Fruit fly (Drosophila melanogaster): ENCODE data around the gene CG13613.

CG13613 gene

dm6 chr3R:24357698-24358097 is 7.7 kb upstream of the CG13613 start, which contains the start of gene Golgin84:
TSS of gene Golgin84 (minus strand) at chr3R:24357938.
- TF ChIP-seq CG8478 (optimal IDR thresholded peaks at IDR 0.05): no peak
- TF ChIP-seq EcR (GFP tag; optimal IDR thresholded peaks at IDR 0.05): no peak
- TF ChIP-seq usp (GFP tag; optimal IDR thresholded peaks at IDR 0.05): no peak
- no peak for TF ChIP-seq Dll (optimal IDR thresholded peaks at IDR 0.05)
- no peak for TF ChIP-seq psq (optimal IDR thresholded peaks at IDR 0.05)
- no peak for TF ChIP-seq pan (optimal IDR thresholded peaks at IDR 0.05)

dm6 chr3R:24359957-24360356 is 5.4 kb upstream of the CG13613 start, which contains the start of gene CG18528:
TSS of gene CG18528 (minus strand) at chr3R:24360144.
- TF ChIP-seq usp (GFP tag; optimal IDR thresholded peaks at IDR 0.05): no peak
- no peak for TF ChIP-seq Dll (optimal IDR thresholded peaks at IDR 0.05)
- no peak for TF ChIP-seq CG8478 (optimal IDR thresholded peaks at IDR 0.05)

dm6 chr3R:24361583-24361982 is 3.8 kb upstream of the CG13613 start, which contains the start of the genes CG5762 and CG33339:
TSS of gene CG5762 (minus strand) at chr3R:24361683.
TSS of gene CG33339 (plus strand) at chr3R:24361847.
- no peak for TF ChIP-seq Dll (optimal IDR thresholded peaks at IDR 0.05)
- TF ChIP-seq EcR (GFP tag; optimal IDR thresholded peaks at IDR 0.05): no peak
- TF ChIP-seq CG8478 (optimal IDR thresholded peaks at IDR 0.05): no peak
- TF ChIP-seq usp (GFP tag; optimal IDR thresholded peaks at IDR 0.05): no peak
- no peak for TF ChIP-seq pan (optimal IDR thresholded peaks at IDR 0.05)
- no peak for TF ChIP-seq psq (optimal IDR thresholded peaks at IDR 0.05)

dm6 chr3R:24362838-24363237 is 2.5 kb upstream of the CG13613 start, which contains the start of gene CG33340:
TSS of gene CG33340 (plus strand) at chr3R:24363138.
- no peak for TF ChIP-seq EcR (GFP tag; optimal IDR thresholded peaks at IDR 0.05)
- no peak for TF ChIP-seq pan (optimal IDR thresholded peaks at IDR 0.05)
- no peak for TF ChIP-seq CG8478 (optimal IDR thresholded peaks at IDR 0.05)

dm6 chr3R:24367120-24367519 is 1.8 kb downstream of the CG13613 start, which contains the start of gene CG42811:
TSS of gene CG42811 (minus strand) at chr3R:24367220.
- TF ChIP-seq usp (GFP tag; optimal IDR thresholded peaks at IDR 0.05): no peak
- TF ChIP-seq CG8478 (optimal IDR thresholded peaks at IDR 0.05): no peak
- no peak for TF ChIP-seq Dll (optimal IDR thresholded peaks at IDR 0.05)
- TF ChIP-seq pan (optimal IDR thresholded peaks at IDR 0.05): no peak

dm6 chr3R:24368064-24368463 is 2.7 kb downstream of the CG13613 start, which contains the start of the genes CG42812 and CG33341:
TSS of gene CG42812 (minus strand) at chr3R:24368164.
TSS of gene CG33341 (plus strand) at chr3R:24368358.
- TF ChIP-seq EcR (GFP tag; optimal IDR thresholded peaks at IDR 0.05) (no peak), psq (optimal IDR thresholded peaks at IDR 0.05) (no peak), CG8478 (optimal IDR thresholded peaks at IDR 0.05) (no peak), pan (optimal IDR thresholded peaks at IDR 0.05) (no peak), Dll (optimal IDR thresholded peaks at IDR 0.05) (no peak), usp (GFP tag; optimal IDR thresholded peaks at IDR 0.05) (no peak)

- TF ChIP-seq CG8478 (optimal IDR thresholded peaks at IDR 0.05) (no peak), usp (GFP tag; optimal IDR thresholded peaks at IDR 0.05) (no peak), EcR (GFP tag; optimal IDR thresholded peaks at IDR 0.05) (no peak), psq (optimal IDR thresholded peaks at IDR 0.05) (no peak), Dll (optimal IDR thresholded peaks at IDR 0.05) (no peak), pan (optimal IDR thresholded peaks at IDR 0.05) (no peak)
These were observed 3.9 kb downstream of the CG13613 start, which contains the start of gene CG13614 for dm6 chr3R:24369268-24369667. TSS of gene CG13614 (plus strand) at chr3R:24369568.

dm6 chr3R:24372662-24373061 is 7.3 kb downstream of the CG13613 start, which contains the start of gene CG17782:
TSS of gene CG17782 (minus strand) at chr3R:24372762.
- TF ChIP-seq EcR (GFP tag; optimal IDR thresholded peaks at IDR 0.05) (no peak), usp (GFP tag; optimal IDR thresholded peaks at IDR 0.05) (no peak), pan (optimal IDR thresholded peaks at IDR 0.05) (no peak), Dll (optimal IDR thresholded peaks at IDR 0.05) (no peak), psq (optimal IDR thresholded peaks at IDR 0.05) (no peak), CG8478 (optimal IDR thresholded peaks at IDR 0.05) (no peak)

- no peak for TF ChIP-seq usp (GFP tag; optimal IDR thresholded peaks at IDR 0.05)
- no peak for TF ChIP-seq EcR (GFP tag; optimal IDR thresholded peaks at IDR 0.05)
- TF ChIP-seq psq (optimal IDR thresholded peaks at IDR 0.05): no peak
- no peak for TF ChIP-seq Dll (optimal IDR thresholded peaks at IDR 0.05)
- TF ChIP-seq CG8478 (optimal IDR thresholded peaks at IDR 0.05): no peak
- no peak for TF ChIP-seq pan (optimal IDR thresholded peaks at IDR 0.05)
These were observed 10.2 kb downstream of the CG13613 start, which contains the start of gene CG17781 for dm6 chr3R:24375561-24375960. TSS of gene CG17781 (minus strand) at chr3R:24375661.

dm6 chr3R:24376565-24376964 is 11.2 kb downstream of the CG13613 start, which contains the start of gene CG33342:
TSS of gene CG33342 (plus strand) at chr3R:24376865.
- no peak for TF ChIP-seq psq (optimal IDR thresholded peaks at IDR 0.05)

- TF ChIP-seq pan (optimal IDR thresholded peaks at IDR 0.05) (no peak), psq (optimal IDR thresholded peaks at IDR 0.05) (no peak), usp (GFP tag; optimal IDR thresholded peaks at IDR 0.05) (no peak), Dll (optimal IDR thresholded peaks at IDR 0.05) (no peak), CG8478 (optimal IDR thresholded peaks at IDR 0.05) (no peak), EcR (GFP tag; optimal IDR thresholded peaks at IDR 0.05) (no peak)
These were observed 19.6 kb downstream of the CG13613 start, which contains the start of gene CG17780 for dm6 chr3R:24384952-24385351. TSS of gene CG17780 (minus strand) at chr3R:24385052.

dm6 chr3R:24386434-24386833 is 21.1 kb downstream of the CG13613 start:
- TF ChIP-seq Dll (optimal IDR thresholded peaks at IDR 0.05) (no peak), usp (GFP tag; optimal IDR thresholded peaks at IDR 0.05) (no peak), CG8478 (optimal IDR thresholded peaks at IDR 0.05) (no peak), psq (optimal IDR thresholded peaks at IDR 0.05) (no peak), pan (optimal IDR thresholded peaks at IDR 0.05) (no peak), EcR (GFP tag; optimal IDR thresholded peaks at IDR 0.05) (no peak)

dm6 chr3R:24390239-24390638 is 24.9 kb downstream of the CG13613 start, which contains the start of the genes CG5768 and CG13615:
TSS of gene CG5768 (minus strand) at chr3R:24390339.
TSS of gene CG13615 (plus strand) at chr3R:24390518.
- TF ChIP-seq pan (optimal IDR thresholded peaks at IDR 0.05): no peak
- no peak for TF ChIP-seq EcR (GFP tag; optimal IDR thresholded peaks at IDR 0.05)
- TF ChIP-seq CG8478 (optimal IDR thresholded peaks at IDR 0.05): no peak
- TF ChIP-seq Dll (optimal IDR thresholded peaks at IDR 0.05): no peak
- no peak for TF ChIP-seq usp (GFP tag; optimal IDR thresholded peaks at IDR 0.05)
